Worm (Caenorhabditis elegans): ENCODE measurements around the gene ins-17.

DNA sequence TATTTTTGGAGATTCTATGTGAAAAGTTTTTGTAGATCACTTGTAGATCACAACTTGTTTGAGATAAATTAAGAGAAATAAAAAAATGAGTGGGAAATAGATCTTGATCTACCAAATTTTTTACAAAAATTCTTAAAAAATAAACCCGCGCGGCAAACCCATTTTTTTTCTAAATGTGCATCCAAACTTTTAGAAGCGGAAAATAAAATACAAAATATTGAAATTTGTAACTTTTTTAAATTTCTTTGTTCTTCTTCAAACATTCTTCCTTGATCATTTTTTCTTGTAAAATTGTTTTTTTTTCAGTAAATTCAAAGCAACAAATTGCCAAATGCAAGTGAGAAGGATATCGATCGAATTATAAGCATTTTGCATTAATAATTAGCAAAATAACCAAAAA, 42.7 kb upstream of the ins-17 start, which contains the start of gene cdh-4:
- no peak for TF ChIP-seq dao-5 (tag; optimal IDR thresholded peaks at IDR 0.05)
- no peak for TF ChIP-seq W03F9.2 (tag; optimal IDR thresholded peaks at IDR 0.05)
